Worm (Caenorhabditis elegans) whole organism, L1 larva: Measurements from ENCODE around the gene ire-1.

Source experiments
- aly-2 ChIP-seq: fragments of 150-350 bp; optimal IDR thresholded peaks from 2 replicates; lab custom pipeline; 2014; ENCODE audit warnings: missing biosample characterization, missing genetic modification characterization
- elt-3 ChIP-seq, 6 experiments: fragments of 150-350 bp in 1 of 6; sonication (generic microtip); optimal IDR thresholded peaks; 2 replicates each; lab custom pipeline; 2017 to 2018; ENCODE audit warnings: missing biosample characterization in 6 of 6, missing genetic modification characterization in 6 of 6, inconsistent platforms in 1 of 6
- lin-15B ChIP-seq: fragments of 150-350 bp; sonication (generic microtip); optimal IDR thresholded peaks from 3 replicates; lab custom pipeline; 2014; ENCODE audit warnings: missing biosample characterization, missing genetic modification characterization
- nhr-237 ChIP-seq: fragments of 150-350 bp; optimal IDR thresholded peaks from 2 replicates; lab custom pipeline; 2014; ENCODE audit warnings: missing biosample characterization, missing genetic modification characterization
- nhr-90 ChIP-seq: sonication (generic microtip); optimal IDR thresholded peaks from 2 replicates; lab custom pipeline; 2016; ENCODE audit warnings: mild to moderate bottlenecking, missing genetic modification characterization, missing compliant biosample characterization; ENCODE audit not compliant: poor library complexity
- rnt-1 ChIP-seq: sonication (generic microtip); optimal IDR thresholded peaks from 2 replicates; lab custom pipeline; 2016; ENCODE audit warnings: mild to moderate bottlenecking, missing genetic modification characterization, moderate library complexity, missing compliant biosample characterization
- tlp-1 ChIP-seq: fragments of 150-350 bp; optimal IDR thresholded peaks from 2 replicates; lab custom pipeline; 2014; ENCODE audit warnings: missing biosample characterization, missing genetic modification characterization
- zag-1 ChIP-seq: fragments of 150-350 bp; optimal IDR thresholded peaks from 2 replicates; lab custom pipeline; 2014; ENCODE audit warnings: missing biosample characterization, missing genetic modification characterization

DNA sequence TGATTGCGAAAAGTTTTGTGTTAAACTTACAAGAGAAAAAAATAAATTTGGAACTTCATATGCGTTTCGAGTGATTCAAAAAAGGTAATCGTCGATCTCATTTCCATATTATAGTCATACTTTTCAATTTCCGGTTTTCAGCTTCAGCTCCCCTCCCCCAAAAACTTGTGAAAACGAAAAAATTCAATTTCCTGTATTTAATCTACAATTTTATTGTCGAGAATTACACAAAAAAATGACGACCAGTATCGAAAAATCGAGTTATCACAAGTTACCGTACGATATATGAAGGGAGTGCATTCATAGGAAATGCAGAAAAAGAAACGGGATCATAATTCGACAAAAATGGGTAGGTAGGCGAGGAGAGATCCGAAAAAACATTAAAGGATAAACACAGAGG, 12.6 kb downstream of the ire-1 start, which contains the start of gene lron-4:
- TF ChIP-seq lin-15B (tag; lab: Kevin White, UChicago) (no peak), nhr-237 (tag; lab: Kevin White, UChicago) (no peak), tlp-1 (tag; lab: Kevin White, UChicago) (no peak), zag-1 (no peak), rnt-1 (tag; lab: Kevin White, UChicago) (no peak), elt-3 (tag; optimal IDR thresholded peaks at IDR 0.05; lab: Kevin White, UChicago) (no peak), nhr-90 (no peak), aly-2 (tag; lab: Kevin White, UChicago) (no peak)
